Fruit fly (Drosophila melanogaster) whole organism, embryonic: ENCODE measurements around the gene Cyp12a4.

Experiments
- CG11247 ChIP-seq: fragments of 200-800 bp; sonication (Bioruptor generic); IDR thresholded peaks from 2 replicates; pipeline ENCODE4 v1.3.6; 2022; ENCODE audit warnings: missing biosample characterization, missing genetic modification characterization
- CG11456 ChIP-seq: fragments of 200-800 bp; sonication (Bioruptor generic); IDR thresholded peaks from 3 replicates; pipeline ENCODE4 v1.3.6; 2022; ENCODE audit warnings: missing biosample characterization, missing genetic modification characterization
- CG12744 ChIP-seq: fragments of 200-800 bp; sonication (Bioruptor generic); optimal IDR thresholded peaks from 2 replicates; lab custom pipeline; 2016; ENCODE audit warnings: missing biosample characterization, missing genetic modification characterization
- CG14014 ChIP-seq: fragments of 200-800 bp; sonication (Bioruptor generic); IDR thresholded peaks from 2 replicates; pipeline ENCODE4 v1.3.6; 2022; ENCODE audit warnings: missing biosample characterization, missing genetic modification characterization
- CG14710 ChIP-seq: fragments of 200-800 bp; sonication (Bioruptor generic); optimal IDR thresholded peaks from 3 replicates; lab custom pipeline; 2019; ENCODE audit warnings: missing biosample characterization, mild to moderate bottlenecking, missing genetic modification characterization, moderate library complexity
- CG14860 ChIP-seq: fragments of 200-800 bp; sonication (Bioruptor generic); IDR thresholded peaks from 3 replicates; pipeline ENCODE4 v1.3.6; 2022; ENCODE audit warnings: missing biosample characterization, missing genetic modification characterization; ENCODE audit not compliant: partially characterized antibody
- CG1603 ChIP-seq: fragments of 200-800 bp; sonication (Bioruptor generic); optimal IDR thresholded peaks from 2 replicates; lab custom pipeline; 2019; ENCODE audit warnings: missing biosample characterization, mild to moderate bottlenecking, missing genetic modification characterization, moderate library complexity
- CG16813 ChIP-seq: fragments of 200-800 bp; sonication (Bioruptor generic); IDR thresholded peaks from 3 replicates; pipeline ENCODE4 v1.3.6; 2022; ENCODE audit warnings: missing biosample characterization, missing genetic modification characterization; ENCODE audit not compliant: partially characterized antibody
- CG17568 ChIP-seq: fragments of 200-800 bp; sonication (Bioruptor generic); optimal IDR thresholded peaks from 2 replicates; lab custom pipeline; 2018; ENCODE audit warnings: missing biosample characterization, mild to moderate bottlenecking, missing genetic modification characterization, moderate library complexity
- CG17802 ChIP-seq: fragments of 200-800 bp; sonication (Bioruptor generic); optimal IDR thresholded peaks from 2 replicates; lab custom pipeline; 2018; ENCODE audit warnings: missing biosample characterization, mild to moderate bottlenecking, missing genetic modification characterization, moderate library complexity
- CG1792 ChIP-seq: fragments of 200-800 bp; sonication (Bioruptor generic); optimal IDR thresholded peaks from 2 replicates; lab custom pipeline; 2016; ENCODE audit warnings: missing biosample characterization, missing genetic modification characterization
- CG2712 ChIP-seq: fragments of 200-800 bp; optimal IDR thresholded peaks from 3 replicates; lab custom pipeline; 2019; ENCODE audit warnings: missing biosample characterization, mild to moderate bottlenecking, missing genetic modification characterization, moderate library complexity
- CG3065 ChIP-seq: fragments of 200-800 bp; sonication (Bioruptor generic); optimal IDR thresholded peaks from 2 replicates; lab custom pipeline; 2016; ENCODE audit warnings: missing biosample characterization, missing genetic modification characterization
- CG33213 ChIP-seq: fragments of 200-800 bp; sonication (Bioruptor generic); optimal IDR thresholded peaks from 3 replicates; lab custom pipeline; 2016; ENCODE audit warnings: missing biosample characterization, missing genetic modification characterization
- CG34224 ChIP-seq: fragments of 200-800 bp; sonication (Bioruptor generic); IDR thresholded peaks from 3 replicates; pipeline ENCODE4 v1.3.6; 2022; ENCODE audit warnings: missing biosample characterization, missing genetic modification characterization; ENCODE audit not compliant: partially characterized antibody
- CG34376 ChIP-seq: fragments of 200-800 bp; sonication (Bioruptor generic); optimal IDR thresholded peaks from 2 replicates; lab custom pipeline; 2018; ENCODE audit warnings: missing biosample characterization, mild to moderate bottlenecking, missing genetic modification characterization
- CG42726 ChIP-seq: fragments of 200-800 bp; sonication (Bioruptor generic); IDR thresholded peaks from 2 replicates; pipeline ENCODE4 v1.3.6; 2022; ENCODE audit warnings: missing biosample characterization, missing genetic modification characterization; ENCODE audit not compliant: partially characterized antibody
- CG4854 ChIP-seq: fragments of 200-800 bp; sonication (Bioruptor generic); optimal IDR thresholded peaks from 2 replicates; lab custom pipeline; 2016; ENCODE audit warnings: missing biosample characterization, missing genetic modification characterization, inconsistent platforms
- CG5245 ChIP-seq: fragments of 200-800 bp; sonication (Bioruptor generic); optimal IDR thresholded peaks from 3 replicates; lab custom pipeline; 2016; ENCODE audit warnings: missing biosample characterization, missing genetic modification characterization
- CG7745 ChIP-seq: fragments of 200-800 bp; sonication (Bioruptor generic); optimal IDR thresholded peaks from 2 replicates; lab custom pipeline; 2018; ENCODE audit warnings: missing biosample characterization, mild to moderate bottlenecking, missing genetic modification characterization, moderate library complexity
- CHES-1-like ChIP-seq: fragments of 200-800 bp; sonication (Bioruptor generic); optimal IDR thresholded peaks from 2 replicates; lab custom pipeline; 2016; ENCODE audit warnings: missing biosample characterization, missing genetic modification characterization
- CrebB ChIP-seq: fragments of 200-800 bp; sonication (Bioruptor generic); optimal IDR thresholded peaks from 3 replicates; lab custom pipeline; 2018; ENCODE audit warnings: missing biosample characterization, mild to moderate bottlenecking, missing genetic modification characterization
- Hr51 ChIP-seq, 2 experiments: fragments of 200-800 bp; sonication (Bioruptor generic); optimal IDR thresholded peaks; 2 replicates in 1 of 2; 3 replicates in 1 of 2; lab custom pipeline; 2016 to 2018; ENCODE audit warnings: missing biosample characterization in 2 of 2, missing genetic modification characterization in 2 of 2, mild to moderate bottlenecking in 1 of 2, moderate library complexity in 1 of 2
- Hr78 ChIP-seq, 2 experiments: fragments of 200-800 bp in 1 of 2; fragments of >200 bp in 1 of 2; sonication (Bioruptor generic) in 1 of 2; optimal IDR thresholded peaks; 2 replicates each; lab custom pipeline; 2017 to 2019; ENCODE audit warnings: missing biosample characterization in 2 of 2, missing genetic modification characterization in 2 of 2, mild to moderate bottlenecking in 1 of 2, moderate library complexity in 1 of 2
- MBD-R2 ChIP-seq: fragments of 200-800 bp; sonication (Bioruptor generic); IDR thresholded peaks from 2 replicates; pipeline ENCODE4 v1.3.6; 2022; ENCODE audit warnings: missing biosample characterization, missing genetic modification characterization
- MTF-1 ChIP-seq: fragments of 200-800 bp; sonication (Bioruptor generic); optimal IDR thresholded peaks from 2 replicates; lab custom pipeline; 2018; ENCODE audit warnings: missing biosample characterization, mild to moderate bottlenecking, missing genetic modification characterization, borderline replicate concordance
- NFAT ChIP-seq: fragments of 200-800 bp; sonication (Bioruptor generic); IDR thresholded peaks from 2 replicates; pipeline ENCODE4 v1.3.6; 2022; ENCODE audit warnings: missing biosample characterization, missing genetic modification characterization
- Spps ChIP-seq: fragments of 200-800 bp; sonication (Bioruptor generic); optimal IDR thresholded peaks from 2 replicates; lab custom pipeline; 2018; ENCODE audit warnings: missing biosample characterization, mild to moderate bottlenecking, missing genetic modification characterization
- Trl ChIP-seq, 3 experiments: fragments of >200 bp in 2 of 3; fragments of 200-800 bp in 1 of 3; sonication (Bioruptor generic) in 1 of 3; optimal IDR thresholded peaks; 2 replicates in 1 of 3; 3 replicates in 2 of 3; lab custom pipeline; 2016 to 2017; ENCODE audit warnings: missing biosample characterization in 1 of 3, missing genetic modification characterization in 1 of 3
- ap ChIP-seq: fragments of 200-800 bp; sonication (Bioruptor generic); IDR thresholded peaks from 2 replicates; pipeline ENCODE4 v1.3.6; 2022; ENCODE audit warnings: missing biosample characterization, missing genetic modification characterization
- cwo ChIP-seq: fragments of 200-800 bp; sonication (Bioruptor generic); optimal IDR thresholded peaks from 3 replicates; lab custom pipeline; 2017; ENCODE audit warnings: missing biosample characterization, missing genetic modification characterization, mild to moderate bottlenecking, moderate library complexity, missing genetic modification reagents
- dan ChIP-seq: fragments of 200-800 bp; sonication (Bioruptor generic); IDR thresholded peaks from 2 replicates; pipeline ENCODE4 v1.3.6; 2022; ENCODE audit warnings: missing biosample characterization, missing genetic modification characterization
- gsb ChIP-seq: fragments of 200-800 bp; sonication (Bioruptor generic); IDR thresholded peaks from 2 replicates; pipeline ENCODE4 v1.3.6; 2022; ENCODE audit warnings: missing biosample characterization, missing genetic modification characterization
- gsb-n ChIP-seq: fragments of 200-800 bp; sonication (Bioruptor generic); optimal IDR thresholded peaks from 3 replicates; lab custom pipeline; 2018; ENCODE audit warnings: missing biosample characterization, mild to moderate bottlenecking, missing genetic modification characterization
- gt ChIP-seq: fragments of 200-800 bp; sonication (Bioruptor generic); IDR thresholded peaks from 2 replicates; pipeline ENCODE4 v1.3.6; 2022; ENCODE audit warnings: missing biosample characterization, missing genetic modification characterization
- hbn ChIP-seq: fragments of 200-800 bp; sonication (Bioruptor generic); IDR thresholded peaks from 2 replicates; pipeline ENCODE4 v1.3.6; 2022; ENCODE audit warnings: missing biosample characterization, missing genetic modification characterization; ENCODE audit not compliant: partially characterized antibody
- jigr1 ChIP-seq: fragments of 200-800 bp; sonication (Bioruptor generic); IDR thresholded peaks from 3 replicates; pipeline ENCODE4 v1.3.6; 2022; ENCODE audit warnings: missing biosample characterization, missing genetic modification characterization
- kni ChIP-seq: fragments of 200-800 bp; sonication (Bioruptor generic); optimal IDR thresholded peaks from 3 replicates; lab custom pipeline; 2017; ENCODE audit warnings: mild to moderate bottlenecking, missing biosample characterization, missing genetic modification reagents, missing genetic modification characterization
- lbe ChIP-seq: fragments of 200-800 bp; sonication (Bioruptor generic); optimal IDR thresholded peaks from 2 replicates; lab custom pipeline; 2016; ENCODE audit warnings: missing biosample characterization, mild to moderate bottlenecking, missing genetic modification characterization
- lilli ChIP-seq: fragments of 200-800 bp; sonication (Bioruptor generic); optimal IDR thresholded peaks from 3 replicates; lab custom pipeline; 2016; ENCODE audit warnings: missing biosample characterization, missing genetic modification characterization
- onecut ChIP-seq: fragments of 200-800 bp; sonication (Bioruptor generic); IDR thresholded peaks from 2 replicates; pipeline ENCODE4 v1.3.6; 2022; ENCODE audit warnings: missing biosample characterization, missing genetic modification characterization
- pfk ChIP-seq: fragments of 200-800 bp; sonication (Bioruptor generic); optimal IDR thresholded peaks from 2 replicates; lab custom pipeline; 2018; ENCODE audit warnings: missing biosample characterization, mild to moderate bottlenecking, missing genetic modification characterization, moderate library complexity
- psq ChIP-seq: fragments of 200-800 bp; sonication (Bioruptor generic); optimal IDR thresholded peaks from 2 replicates; lab custom pipeline; 2017; ENCODE audit warnings: missing biosample characterization, missing genetic modification characterization
- rib ChIP-seq: fragments of 200-800 bp; sonication (Bioruptor generic); IDR thresholded peaks from 2 replicates; pipeline ENCODE4 v1.3.6; 2022; ENCODE audit warnings: missing biosample characterization, missing genetic modification characterization
- sna ChIP-seq: fragments of 200-800 bp; sonication (Bioruptor generic); IDR thresholded peaks from 2 replicates; pipeline ENCODE4 v1.3.6; 2022; ENCODE audit warnings: missing biosample characterization, missing genetic modification characterization; ENCODE audit not compliant: partially characterized antibody
- ssp ChIP-seq: fragments of 200-800 bp; sonication (Bioruptor generic); IDR thresholded peaks from 2 replicates; pipeline ENCODE4 v1.3.6; 2022; ENCODE audit warnings: missing biosample characterization, missing genetic modification characterization
- ttk ChIP-seq: fragments of 200-800 bp; sonication (Bioruptor generic); IDR thresholded peaks from 2 replicates; pipeline ENCODE4 v2.1.2; 2022; ENCODE audit warnings: missing biosample characterization, missing genetic modification characterization
- twi ChIP-seq: fragments of 200-800 bp; optimal IDR thresholded peaks from 2 replicates; lab custom pipeline; 2019; ENCODE audit warnings: missing biosample characterization, mild to moderate bottlenecking, missing genetic modification characterization, moderate library complexity

The Cyp12a4 gene

DNA sequence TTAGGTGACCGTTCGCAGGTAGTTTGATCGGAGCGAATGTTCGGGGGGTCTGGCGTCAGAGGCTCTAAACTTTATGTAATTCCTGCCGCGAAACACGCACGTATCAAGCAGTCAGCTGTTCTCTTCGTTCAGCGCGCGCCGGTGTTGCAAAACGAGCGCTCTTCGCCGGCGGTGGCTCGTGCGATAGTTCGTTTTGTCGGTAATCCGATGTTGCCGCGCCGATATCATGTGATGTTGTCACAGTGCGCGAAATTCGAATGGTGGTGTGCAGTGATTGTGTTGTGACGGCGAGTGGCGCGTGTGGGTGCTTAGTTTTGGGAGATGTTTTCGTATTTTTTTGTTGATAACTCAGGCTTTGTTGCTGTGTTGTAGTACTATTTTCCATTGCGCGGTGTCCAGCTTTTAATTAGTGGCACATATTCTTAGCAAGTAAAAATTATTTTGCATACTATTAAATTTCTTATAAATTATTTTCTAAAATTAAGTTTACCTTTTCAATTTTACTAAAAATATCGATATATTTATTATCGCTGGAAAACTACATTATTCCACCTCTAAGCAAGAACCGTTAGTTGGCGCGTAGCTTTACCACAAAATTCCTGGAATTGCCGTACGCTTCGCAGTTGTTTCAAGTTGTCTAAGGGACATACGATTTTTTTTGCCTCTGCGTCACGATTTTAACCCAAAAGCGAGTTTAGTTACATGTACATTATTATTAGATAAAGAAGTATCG lies 21.9 kb downstream of the Cyp12a4 start, which contains the start of gene nanos (continued):
- TF ChIP-seq cwo (peak; percentile 14), ssp (GFP tag; lab: Robert Waterston, UW) (peak; percentile 62), CG14014 (peak; percentile 49; the same call in 1 of the 2 replicates), rib (0 out of 2 replicates have a peak, but pooled peaks have one; percentile 53), CG5245 (GFP tag; lab: Kevin White, UChicago) (no peak), CG12744 (peak; percentile 34), onecut (GFP tag; lab: Robert Waterston, UW) (no peak), Trl (optimal IDR thresholded peaks at IDR 0.05; lab: Kevin White, UChicago) (no peak), Trl (GFP tag; optimal IDR thresholded peaks at IDR 0.05; lab: Kevin White, UChicago) (peak; percentile 71), CG34224 (GFP tag; lab: Robert Waterston, UW) (peak; percentile 99), CG14710 (tag; lab: Kevin White, UChicago) (peak; percentile 79), gsb (no peak), CG3065 (GFP tag; lab: Kevin White, UChicago) (no peak), lilli (GFP tag; lab: Kevin White, UChicago) (peak; percentile 83), psq (GFP tag; lab: Kevin White, UChicago) (no peak), ttk (no peak), Spps (tag; lab: Kevin White, UChicago) (no peak), lbe (GFP tag; lab: Kevin White, UChicago) (peak; percentile 13), CG7745 (tag; lab: Kevin White, UChicago) (no peak), gsb-n (tag; lab: Kevin White, UChicago) (no peak), twi (tag; lab: Kevin White, UChicago) (no peak), CG17568 (no peak), CG1603 (tag; lab: Kevin White, UChicago) (peak; percentile 83), CG33213 (GFP tag; lab: Kevin White, UChicago) (peak; percentile 69), CG4854 (GFP tag; lab: Kevin White, UChicago) (no peak), NFAT (peak; percentile 86), CG16813 (peak; percentile 99), CG1792 (peak; percentile 11), CG14860 (peak; percentile 97), CG2712 (tag; lab: Kevin White, UChicago) (peak; percentile 60), dan (GFP tag; lab: Robert Waterston, UW) (no peak), CG42726 (GFP tag; lab: Robert Waterston, UW) (peak; percentile 99), CG34376 (GFP tag; lab: Kevin White, UChicago) (peak; percentile 50), CG11456 (GFP tag; lab: Robert Waterston, UW) (peak; percentile 89), ap (0 out of 2 replicates have a peak, but pooled peaks have one; percentile 7), hbn (peak; percentile 99), pfk (GFP tag; lab: Kevin White, UChicago) (peak; percentile 44), MBD-R2 (GFP tag; lab: Robert Waterston, UW) (peak; percentile 94), CHES-1-like (GFP tag; lab: Kevin White, UChicago) (peak; percentile 76), Hr51 (GFP tag; optimal IDR thresholded peaks at IDR 0.05; lab: Kevin White, UChicago) (peak; percentile 27 to 82), sna (GFP tag; lab: Robert Waterston, UW) (peak; percentile 98), MTF-1 (GFP tag; lab: Kevin White, UChicago) (peak; percentile 32), CG11247 (GFP tag; lab: Robert Waterston, UW) (peak; percentile 56), CG17802 (tag; lab: Kevin White, UChicago) (peak; percentile 49), jigr1 (no peak), gt (GFP tag; lab: Robert Waterston, UW) (no peak), CrebB (tag; lab: Kevin White, UChicago) (peak; percentile 57), kni (GFP tag; lab: Kevin White, UChicago) (no peak), Hr78 (GFP tag; optimal IDR thresholded peaks at IDR 0.05; lab: Kevin White, UChicago) (peak in 1 of 2 experiments; percentile 57)
